Fruit fly (Drosophila melanogaster) whole organism, embryonic: Measurements from ENCODE around the gene CG1532.
A peak's percentile ranks its signal among the peaks of the same experiment; 100 is the strongest.

Experiments used
- Ada2b ChIP-seq: fragments of 200-800 bp; sonication (Bioruptor generic); IDR thresholded peaks from 2 replicates; pipeline ENCODE4 v1.3.6; 2022; ENCODE audit warnings: missing biosample characterization, missing genetic modification characterization
- Asciz ChIP-seq: fragments of 200-800 bp; sonication (Bioruptor generic); optimal IDR thresholded peaks from 2 replicates; lab custom pipeline; 2017; ENCODE audit warnings: missing biosample characterization, mild to moderate bottlenecking, missing genetic modification characterization, missing genetic modification reagents
- Awh ChIP-seq: fragments of 200-800 bp; sonication (Bioruptor generic); IDR thresholded peaks from 2 replicates; pipeline ENCODE4, ENCODE4 v1.3.6; 2022; ENCODE audit warnings: missing biosample characterization, missing genetic modification characterization
- B-H2 ChIP-seq: fragments of 200-800 bp; sonication (Bioruptor generic); optimal IDR thresholded peaks from 2 replicates; lab custom pipeline; 2018; ENCODE audit warnings: missing biosample characterization, mild to moderate bottlenecking, missing genetic modification characterization
- CG11093 ChIP-seq: fragments of 200-800 bp; sonication (Bioruptor generic); IDR thresholded peaks from 3 replicates; pipeline ENCODE4 v1.3.6; 2022; ENCODE audit warnings: missing biosample characterization, missing genetic modification characterization
- CG12299 ChIP-seq: fragments of 200-800 bp; sonication (Bioruptor generic); optimal IDR thresholded peaks from 2 replicates; lab custom pipeline; 2018; ENCODE audit warnings: missing biosample characterization, mild to moderate bottlenecking, missing genetic modification characterization
- CG12391 ChIP-seq: fragments of 200-800 bp; sonication (Bioruptor generic); optimal IDR thresholded peaks from 3 replicates; lab custom pipeline; 2018; ENCODE audit warnings: missing biosample characterization, mild to moderate bottlenecking, missing genetic modification characterization, moderate library complexity
- CG13624 ChIP-seq: fragments of 200-800 bp; sonication (Bioruptor generic); optimal IDR thresholded peaks from 2 replicates; lab custom pipeline; 2016; ENCODE audit warnings: missing biosample characterization, missing genetic modification characterization
- CG17328 ChIP-seq: fragments of 200-800 bp; sonication (Bioruptor generic); IDR thresholded peaks from 2 replicates; pipeline ENCODE4 v1.3.6; 2022; ENCODE audit warnings: missing biosample characterization, missing genetic modification characterization
- CG17802 ChIP-seq: fragments of 200-800 bp; sonication (Bioruptor generic); optimal IDR thresholded peaks from 2 replicates; lab custom pipeline; 2018; ENCODE audit warnings: missing biosample characterization, mild to moderate bottlenecking, missing genetic modification characterization, moderate library complexity
- CG18599 ChIP-seq: fragments of 200-800 bp; sonication (Bioruptor generic); optimal IDR thresholded peaks from 3 replicates; lab custom pipeline; 2017; ENCODE audit warnings: missing biosample characterization, missing genetic modification characterization, mild to moderate bottlenecking, moderate library complexity, missing genetic modification reagents
- CG18619 ChIP-seq: fragments of 200-800 bp; sonication (Bioruptor generic); optimal IDR thresholded peaks from 3 replicates; lab custom pipeline; 2017; ENCODE audit warnings: missing biosample characterization, mild to moderate bottlenecking, missing genetic modification characterization
- CG2129 ChIP-seq: fragments of 200-800 bp; sonication (Bioruptor generic); IDR thresholded peaks from 2 replicates; pipeline ENCODE4 v1.3.6; 2022; ENCODE audit warnings: missing biosample characterization, missing genetic modification characterization; ENCODE audit not compliant: partially characterized antibody
- CG4854 ChIP-seq: fragments of 200-800 bp; sonication (Bioruptor generic); optimal IDR thresholded peaks from 2 replicates; lab custom pipeline; 2016; ENCODE audit warnings: missing biosample characterization, missing genetic modification characterization, inconsistent platforms
- CG5180 ChIP-seq: fragments of 200-800 bp; sonication (Bioruptor generic); optimal IDR thresholded peaks from 3 replicates; lab custom pipeline; 2017; ENCODE audit warnings: missing biosample characterization, missing genetic modification characterization, mild to moderate bottlenecking, moderate library complexity, missing genetic modification reagents
- CG5953 ChIP-seq: fragments of 200-800 bp; sonication (Bioruptor generic); IDR thresholded peaks from 2 replicates; pipeline ENCODE4 v1.3.6; 2022; ENCODE audit warnings: missing biosample characterization, missing genetic modification characterization
- CG6683 ChIP-seq: fragments of 200-800 bp; sonication (Bioruptor generic); optimal IDR thresholded peaks from 2 replicates; lab custom pipeline; 2017; ENCODE audit warnings: missing biosample characterization, mild to moderate bottlenecking, missing genetic modification characterization, missing genetic modification reagents
- CG6765 ChIP-seq: fragments of 200-800 bp; sonication (Bioruptor generic); optimal IDR thresholded peaks from 3 replicates; lab custom pipeline; 2017; ENCODE audit warnings: missing biosample characterization, mild to moderate bottlenecking, missing genetic modification characterization
- CG7372 ChIP-seq: fragments of 200-800 bp; sonication (Bioruptor generic); IDR thresholded peaks from 2 replicates; pipeline ENCODE4 v1.3.6; 2022; ENCODE audit warnings: missing biosample characterization, missing genetic modification characterization
- CG8359 ChIP-seq: fragments of 200-800 bp; sonication (Bioruptor generic); optimal IDR thresholded peaks from 2 replicates; lab custom pipeline; 2017; ENCODE audit warnings: missing biosample characterization, mild to moderate bottlenecking, missing genetic modification characterization, borderline replicate concordance
- CG9817 ChIP-seq: fragments of 200-800 bp; sonication (Bioruptor generic); optimal IDR thresholded peaks from 2 replicates; lab custom pipeline; 2018; ENCODE audit warnings: missing biosample characterization, mild to moderate bottlenecking, missing genetic modification characterization, moderate library complexity
- CG9932 ChIP-seq: fragments of 200-800 bp; sonication (Bioruptor generic); IDR thresholded peaks from 2 replicates; pipeline ENCODE4 v1.3.6; 2022; ENCODE audit warnings: missing biosample characterization, missing genetic modification characterization
- Dbx ChIP-seq: fragments of 200-800 bp; sonication (Bioruptor generic); IDR thresholded peaks from 3 replicates; pipeline ENCODE4 v1.3.6; 2022; ENCODE audit warnings: missing biosample characterization, missing genetic modification characterization
- Dip2 ChIP-seq: fragments of 200-800 bp; sonication (Bioruptor generic); IDR thresholded peaks from 2 replicates; pipeline ENCODE4 v1.3.6; 2022; ENCODE audit warnings: missing biosample characterization, missing genetic modification characterization
- Doc2 ChIP-seq: fragments of 200-800 bp; sonication (Bioruptor generic); IDR thresholded peaks from 2 replicates; pipeline ENCODE4 v1.3.6; 2022; ENCODE audit warnings: missing biosample characterization, missing genetic modification characterization
- ERR ChIP-seq: fragments of 200-800 bp; sonication (Bioruptor generic); optimal IDR thresholded peaks from 2 replicates; lab custom pipeline; 2016; ENCODE audit warnings: missing biosample characterization, missing genetic modification characterization
- Ets97D ChIP-seq: fragments of 200-800 bp; sonication (Bioruptor generic); optimal IDR thresholded peaks from 3 replicates; lab custom pipeline; 2016; ENCODE audit warnings: missing biosample characterization, missing genetic modification characterization
- Gsc ChIP-seq: fragments of 200-800 bp; sonication (Bioruptor generic); IDR thresholded peaks from 2 replicates; pipeline ENCODE4 v1.3.6; 2022; ENCODE audit warnings: missing biosample characterization, missing genetic modification characterization
- Med ChIP-seq: fragments of 200-800 bp; sonication (Bioruptor generic); peaks from one replicate; lab custom pipeline; 2016; ENCODE audit warnings: missing biosample characterization, missing genetic modification characterization, mild to moderate bottlenecking, inconsistent platforms, moderate library complexity
- Myb ChIP-seq: fragments of 200-800 bp; sonication (Bioruptor generic); optimal IDR thresholded peaks from 2 replicates; lab custom pipeline; 2016; ENCODE audit warnings: missing biosample characterization, missing genetic modification characterization
- NC2β ChIP-seq: fragments of 200-800 bp; sonication (Bioruptor generic); optimal IDR thresholded peaks from 2 replicates; lab custom pipeline; 2016; ENCODE audit warnings: missing biosample characterization, missing genetic modification characterization
- NK7.1 ChIP-seq: fragments of 200-800 bp; sonication (Bioruptor generic); optimal IDR thresholded peaks from 3 replicates; lab custom pipeline; 2016; ENCODE audit warnings: missing biosample characterization, missing genetic modification characterization
- Oli ChIP-seq: fragments of 200-800 bp; sonication (Bioruptor generic); optimal IDR thresholded peaks from 2 replicates; lab custom pipeline; 2018; ENCODE audit warnings: missing biosample characterization, mild to moderate bottlenecking, missing genetic modification characterization, moderate library complexity
- PHDP ChIP-seq: fragments of 200-800 bp; sonication (Bioruptor generic); optimal IDR thresholded peaks from 3 replicates; lab custom pipeline; 2018; ENCODE audit warnings: missing biosample characterization, mild to moderate bottlenecking, missing genetic modification characterization, moderate library complexity
- Poxn ChIP-seq: fragments of 200-800 bp; sonication (Bioruptor generic); IDR thresholded peaks from 2 replicates; pipeline ENCODE4 v1.3.6; 2022; ENCODE audit warnings: missing biosample characterization, missing genetic modification characterization
- Sox100B ChIP-seq: fragments of 200-800 bp; sonication (Bioruptor generic); optimal IDR thresholded peaks from 3 replicates; lab custom pipeline; 2018; ENCODE audit warnings: missing biosample characterization, mild to moderate bottlenecking, missing genetic modification characterization
- Xbp1 ChIP-seq: fragments of 200-800 bp; sonication (Bioruptor generic); optimal IDR thresholded peaks from 3 replicates; lab custom pipeline; 2016; ENCODE audit warnings: missing biosample characterization, mild to moderate bottlenecking, missing genetic modification characterization
- crc ChIP-seq: fragments of 200-800 bp; sonication (Bioruptor generic); optimal IDR thresholded peaks from 2 replicates; lab custom pipeline; 2016; ENCODE audit warnings: missing biosample characterization, missing genetic modification characterization
- exex ChIP-seq: fragments of 200-800 bp; sonication (Bioruptor generic); optimal IDR thresholded peaks from 4 replicates; lab custom pipeline; 2018; ENCODE audit warnings: missing biosample characterization, mild to moderate bottlenecking, missing genetic modification characterization, moderate library complexity
- gt ChIP-seq: fragments of 200-800 bp; sonication (Bioruptor generic); IDR thresholded peaks from 2 replicates; pipeline ENCODE4 v1.3.6; 2022; ENCODE audit warnings: missing biosample characterization, missing genetic modification characterization
- otp ChIP-seq: fragments of 200-800 bp; sonication (Bioruptor generic); IDR thresholded peaks from 3 replicates; pipeline ENCODE4, ENCODE4 v1.3.6; 2022; ENCODE audit warnings: missing biosample characterization, missing genetic modification characterization
- pnt ChIP-seq: fragments of 200-800 bp; sonication (Bioruptor generic); optimal IDR thresholded peaks from 3 replicates; lab custom pipeline; 2016; ENCODE audit warnings: missing biosample characterization, missing genetic modification characterization
- psq ChIP-seq: fragments of 200-800 bp; sonication (Bioruptor generic); optimal IDR thresholded peaks from 2 replicates; lab custom pipeline; 2017; ENCODE audit warnings: missing biosample characterization, missing genetic modification characterization
- ranshi ChIP-seq: fragments of 200-800 bp; sonication (Bioruptor generic); IDR thresholded peaks from 2 replicates; pipeline ENCODE4 v1.3.6; 2022; ENCODE audit warnings: missing biosample characterization, missing genetic modification characterization
- row ChIP-seq: fragments of 200-800 bp; sonication (Bioruptor generic); IDR thresholded peaks from 3 replicates; pipeline ENCODE4 v1.3.6; 2022; ENCODE audit warnings: missing biosample characterization, missing genetic modification characterization
- schlank ChIP-seq: fragments of 200-800 bp; sonication (Bioruptor generic); optimal IDR thresholded peaks from 2 replicates; lab custom pipeline; 2018; ENCODE audit warnings: missing biosample characterization, mild to moderate bottlenecking, missing genetic modification characterization
- twi ChIP-seq: fragments of 200-800 bp; optimal IDR thresholded peaks from 2 replicates; lab custom pipeline; 2019; ENCODE audit warnings: missing biosample characterization, mild to moderate bottlenecking, missing genetic modification characterization, moderate library complexity
- wek ChIP-seq: fragments of 200-800 bp; sonication (Bioruptor generic); optimal IDR thresholded peaks from 3 replicates; lab custom pipeline; 2018; ENCODE audit warnings: missing biosample characterization, mild to moderate bottlenecking, missing genetic modification characterization, moderate library complexity
- zen ChIP-seq: fragments of 200-800 bp; sonication (Bioruptor generic); optimal IDR thresholded peaks from 3 replicates; lab custom pipeline; 2018; ENCODE audit warnings: missing biosample characterization, mild to moderate bottlenecking, missing genetic modification characterization, moderate library complexity

CG1532 gene

dm6 chrX:21042638-21043513 is 14.7 kb upstream of the CG1532 start (continued):
- TF ChIP-seq Ada2b: peak; percentile 91
- no peak for TF ChIP-seq Myb (GFP tag; lab: Kevin White, UChicago)
- no peak for TF ChIP-seq pnt (GFP tag; lab: Kevin White, UChicago)
- TF ChIP-seq Xbp1 (GFP tag; lab: Kevin White, UChicago): peak; percentile 81
- TF ChIP-seq Oli: peak; percentile 91
- peak; percentile 45; the same call in 1 of the 2 replicates for TF ChIP-seq Poxn (GFP tag; lab: Robert Waterston, UW)
- peak; percentile 97 for TF ChIP-seq row (GFP tag; lab: Robert Waterston, UW)
- peak; percentile 91 for TF ChIP-seq CG12299 (tag; lab: Kevin White, UChicago)
- peak; percentile 80 for TF ChIP-seq CG18619 (GFP tag; lab: Kevin White, UChicago)
- TF ChIP-seq Dip2 (GFP tag; lab: Robert Waterston, UW): no peak
- peak; percentile 83 for TF ChIP-seq Med
- TF ChIP-seq CG8359: peak; percentile 63
- peak; percentile 81 for TF ChIP-seq CG7372 (GFP tag; lab: Robert Waterston, UW)
- TF ChIP-seq CG2129 (GFP tag; lab: Robert Waterston, UW): no peak
- TF ChIP-seq Gsc (GFP tag; lab: Robert Waterston, UW): no peak
- TF ChIP-seq CG5180 (GFP tag; lab: Kevin White, UChicago): peak; percentile 75
- TF ChIP-seq CG5953: peak; percentile 77
- peak; percentile 89 for TF ChIP-seq CG9817 (tag; lab: Kevin White, UChicago)
- TF ChIP-seq Ets97D (GFP tag; lab: Kevin White, UChicago): no peak
- peak; percentile 95 for TF ChIP-seq PHDP (tag; lab: Kevin White, UChicago)
- peak; percentile 85 for TF ChIP-seq Sox100B (GFP tag; lab: Kevin White, UChicago)
- TF ChIP-seq gt (GFP tag; lab: Robert Waterston, UW): no peak
- peak; percentile 89 for TF ChIP-seq ranshi (GFP tag; lab: Robert Waterston, UW)
- TF ChIP-seq zen: peak; percentile 85
- TF ChIP-seq CG6683: peak; percentile 83
- TF ChIP-seq schlank (tag; lab: Kevin White, UChicago): peak; percentile 60
- peak; percentile 75 for TF ChIP-seq otp (GFP tag; lab: Robert Waterston, UW)
- TF ChIP-seq CG18599: peak; percentile 94
- peak; percentile 79 for TF ChIP-seq exex (tag; lab: Kevin White, UChicago)
- peak; percentile 46 for TF ChIP-seq CG4854
- peak; percentile 83 for TF ChIP-seq B-H2 (GFP tag; lab: Kevin White, UChicago)
- TF ChIP-seq psq: no peak
- TF ChIP-seq Doc2 (GFP tag; lab: Robert Waterston, UW): no peak
- no peak for TF ChIP-seq ERR
- peak; percentile 93 for TF ChIP-seq CG12391 (tag; lab: Kevin White, UChicago)
- peak; percentile 87 for TF ChIP-seq Awh (GFP tag; lab: Robert Waterston, UW)
- TF ChIP-seq NK7.1 (GFP tag; lab: Kevin White, UChicago): no peak
- TF ChIP-seq CG17802: peak; percentile 54
- TF ChIP-seq CG9932 (GFP tag; lab: Robert Waterston, UW): peak; percentile 91
- peak; percentile 87 for TF ChIP-seq Dbx
- peak; percentile 78; the same call in 2 of the 3 replicates for TF ChIP-seq CG11093
- TF ChIP-seq wek (GFP tag; lab: Kevin White, UChicago): peak; percentile 68
- no peak for TF ChIP-seq NC2β (GFP tag; lab: Kevin White, UChicago)
- peak; percentile 89 for TF ChIP-seq Asciz (GFP tag; lab: Kevin White, UChicago)
- TF ChIP-seq CG6765: peak; percentile 84
- peak; percentile 91 for TF ChIP-seq CG17328
- no peak for TF ChIP-seq CG13624
- TF ChIP-seq twi (tag; lab: Kevin White, UChicago): peak; percentile 74
- TF ChIP-seq crc: no peak
